Worm (Caenorhabditis elegans) whole organism, L4/young adult: ENCODE measurements around the gene ZK930.4.

ENCODE experiments used
- W03F9.2 ChIP-seq: fragments of 150-350 bp; optimal IDR thresholded peaks from 2 replicates; lab custom pipeline; 2014; ENCODE audit warnings: missing biosample characterization, missing genetic modification characterization
- dao-5 ChIP-seq: sonication (generic microtip); optimal IDR thresholded peaks from 2 replicates; lab custom pipeline; 2016; ENCODE audit warnings: missing genotype, missing genetic modification characterization, moderate library complexity, missing compliant biosample characterization
- him-1 ChIP-seq: sonication (generic microtip); optimal IDR thresholded peaks from 2 replicates; lab custom pipeline; 2016; ENCODE audit warnings: missing genotype, missing genetic modification reagents, missing genetic modification characterization, missing compliant biosample characterization

DNA sequence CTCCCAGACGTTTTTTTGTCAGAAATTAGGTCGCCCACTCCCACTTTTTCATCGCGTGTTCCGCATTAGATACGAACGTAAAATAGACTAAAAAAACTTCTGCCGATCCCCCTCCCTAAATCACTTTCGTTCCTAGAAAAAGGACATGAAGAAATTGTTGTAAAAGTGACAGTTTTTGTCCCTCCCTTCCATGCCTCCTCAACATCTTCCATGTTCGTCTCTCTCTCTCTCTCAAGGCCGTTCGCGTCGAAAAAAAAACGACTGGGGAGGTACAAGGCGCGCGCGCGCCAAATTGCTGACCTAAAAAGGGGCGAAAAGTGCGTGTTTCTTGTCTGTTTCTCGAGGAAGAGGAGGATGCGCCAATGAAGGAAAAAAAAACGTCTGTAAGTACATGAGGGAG lies 22.4 kb downstream of the ZK930.4 start:
- TF ChIP-seq him-1 (tag; lab: Kevin White, UChicago) (no peak), W03F9.2 (tag; lab: Kevin White, UChicago) (no peak), dao-5 (tag; lab: Kevin White, UChicago) (no peak)
